Worm (Caenorhabditis elegans): ENCODE measurements around the gene Y32H12A.7.

ce11 chrIII:5422561-5423103 lies 37.4 kb upstream of the Y32H12A.7 start:
- TF ChIP-seq zag-1 (tag; optimal IDR thresholded peaks at IDR 0.05) (no peak), nhr-237 (tag; optimal IDR thresholded peaks at IDR 0.05) (no peak), lsy-12 (tag; optimal IDR thresholded peaks at IDR 0.05) (no peak), skn-1 (tag; optimal IDR thresholded peaks at IDR 0.05) (no peak), nhr-77 (tag; optimal IDR thresholded peaks at IDR 0.05) (no peak), unc-62 (GFP tag; optimal IDR thresholded peaks at IDR 0.05) (no peak), egl-27 (tag; optimal IDR thresholded peaks at IDR 0.05) (no peak), unc-39 (tag; optimal IDR thresholded peaks at IDR 0.05) (no peak), fos-1 (tag; optimal IDR thresholded peaks at IDR 0.05) (no peak), nfya-1 (tag; optimal IDR thresholded peaks at IDR 0.05; ENCODE audit: insufficient read depth) (no peak)

All from whole organism, L3 larva.